Worm (Caenorhabditis elegans): Measurements from ENCODE around the gene lat-1.

DNA sequence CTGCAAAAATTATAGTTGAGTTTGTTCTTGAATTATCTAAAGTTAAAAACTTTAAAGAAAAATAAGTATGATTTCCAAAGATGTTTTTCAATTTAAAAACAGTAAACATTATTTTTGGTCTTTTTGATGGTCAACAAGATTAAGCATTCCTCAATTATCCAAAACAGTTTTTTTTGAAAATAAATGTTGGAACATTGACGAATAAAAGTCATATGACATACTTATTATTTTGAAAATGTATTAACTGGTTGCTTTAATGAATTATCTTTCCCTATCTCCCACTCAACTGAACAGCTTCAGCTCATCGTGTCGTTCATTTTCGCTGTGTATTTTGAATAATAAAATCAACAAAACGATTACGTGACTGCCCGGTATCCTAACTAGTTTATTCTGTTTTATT, 39.6 kb upstream of the lat-1 start:
- TF ChIP-seq tab-1 (GFP tag; IDR thresholded peaks at IDR 0.05) (no peak), cog-1 (tag; optimal IDR thresholded peaks at IDR 0.05) (no peak), T22C8.4 (GFP tag; IDR thresholded peaks at IDR 0.05) (no peak), klf-2 (GFP tag; conservative IDR thresholded peaks at IDR 0.05) (no peak), med-1 (GFP tag; optimal IDR thresholded peaks at IDR 0.05; ENCODE audit: insufficient read depth) (no peak), ztf-29 (GFP tag; IDR thresholded peaks at IDR 0.05) (no peak), flt-1 (GFP tag; IDR thresholded peaks at IDR 0.05) (no peak), ref-1 (GFP tag; conservative IDR thresholded peaks at IDR 0.05) (no peak), ztf-23 (GFP tag; IDR thresholded peaks at IDR 0.05) (no peak)

Data from whole organism, midembryonic.